Worm (Caenorhabditis elegans) whole organism, L1 larva: ENCODE results near the gene inx-2.

Experiments used
- C34B4.2 ChIP-seq: sonication (generic microtip); optimal IDR thresholded peaks from 2 replicates; lab custom pipeline; 2017; ENCODE audit warnings: mild to moderate bottlenecking, missing genetic modification characterization, missing compliant biosample characterization
- aha-1 ChIP-seq: fragments of 150-350 bp; optimal IDR thresholded peaks from 2 replicates; lab custom pipeline; 2014; ENCODE audit warnings: missing biosample characterization, missing genetic modification characterization
- aly-2 ChIP-seq: fragments of 150-350 bp; optimal IDR thresholded peaks from 2 replicates; lab custom pipeline; 2014; ENCODE audit warnings: missing biosample characterization, missing genetic modification characterization
- ceh-8 ChIP-seq: fragments of 200-800 bp; sonication (Bioruptor generic); optimal IDR thresholded peaks from 2 replicates; lab custom pipeline; 2018; ENCODE audit warnings: mild to moderate bottlenecking, missing genetic modification characterization, moderate library complexity, missing compliant biosample characterization
- ceh-82 ChIP-seq, 3 experiments: fragments of 150-350 bp in 1 of 3; sonication (generic microtip) in 2 of 3; optimal IDR thresholded peaks; 2 replicates each; lab custom pipeline; 2014 to 2017; ENCODE audit warnings: missing biosample characterization in 3 of 3, missing genetic modification characterization in 3 of 3
- dsc-1 ChIP-seq: sonication (generic microtip); optimal IDR thresholded peaks from 2 replicates; lab custom pipeline; 2016; ENCODE audit warnings: mild to moderate bottlenecking, missing genetic modification characterization, missing compliant biosample characterization
- efl-1 ChIP-seq, 4 experiments: fragments of 150-350 bp; optimal IDR thresholded peaks in 3 of 4; peaks in 1 of 4; 1 replicate in 1 of 4; 2 replicates in 3 of 4; lab custom pipeline; 2014; ENCODE audit warnings: missing biosample characterization in 2 of 4, missing genetic modification characterization in 2 of 4, missing genetic modification reagents in 2 of 4
- efl-3 ChIP-seq: fragments of 200-800 bp; sonication (Bioruptor generic); optimal IDR thresholded peaks from 2 replicates; lab custom pipeline; 2018; ENCODE audit warnings: mild to moderate bottlenecking, missing genetic modification characterization, missing compliant biosample characterization
- elt-2 ChIP-seq: sonication (generic microtip); optimal IDR thresholded peaks from 2 replicates; lab custom pipeline; 2016; ENCODE audit warnings: missing genetic modification characterization, mild to moderate bottlenecking, inconsistent platforms, missing compliant biosample characterization, missing genetic modification reagents
- elt-3 ChIP-seq, 6 experiments: fragments of 150-350 bp in 1 of 6; sonication (generic microtip); optimal IDR thresholded peaks; 2 replicates each; lab custom pipeline; 2017 to 2018; ENCODE audit warnings: missing biosample characterization in 6 of 6, missing genetic modification characterization in 6 of 6, inconsistent platforms in 1 of 6
- fos-1 ChIP-seq: fragments of 150-350 bp; optimal IDR thresholded peaks from 2 replicates; lab custom pipeline; 2014; ENCODE audit warnings: missing biosample characterization, missing genetic modification characterization
- hpl-2 ChIP-seq: fragments of 150-350 bp; optimal IDR thresholded peaks from 2 replicates; lab custom pipeline; 2014; ENCODE audit warnings: missing biosample characterization, missing genetic modification reagents, missing genetic modification characterization
- isw-1 ChIP-seq: fragments of 200-800 bp; sonication (Bioruptor generic); IDR thresholded peaks from 2 replicates; pipeline ENCODE4 v1.3.6; 2022; ENCODE audit warnings: missing genetic modification characterization, missing compliant biosample characterization
- jun-1 ChIP-seq: fragments of 150-350 bp; optimal IDR thresholded peaks from 2 replicates; lab custom pipeline; 2014; ENCODE audit warnings: missing biosample characterization, missing genetic modification reagents, missing genetic modification characterization
- lin-35 ChIP-seq, 2 experiments: fragments of 150-350 bp; optimal IDR thresholded peaks; 2 replicates each; lab custom pipeline; 2014; ENCODE audit warnings: missing biosample characterization in 2 of 2, missing genetic modification characterization in 2 of 2, missing genetic modification reagents in 2 of 2
- lin-39 ChIP-seq: fragments of 150-350 bp; optimal IDR thresholded peaks from 2 replicates; lab custom pipeline; 2014; ENCODE audit warnings: missing biosample characterization, missing genetic modification reagents, missing genetic modification characterization
- mdl-1 ChIP-seq, 2 experiments: fragments of 150-350 bp; optimal IDR thresholded peaks; 2 replicates each; lab custom pipeline; 2014 to 2017; ENCODE audit warnings: missing biosample characterization in 2 of 2, missing genetic modification characterization in 2 of 2, inconsistent platforms in 1 of 2
- mef-2 ChIP-seq: fragments of 150-350 bp; optimal IDR thresholded peaks from 2 replicates; lab custom pipeline; 2014; ENCODE audit warnings: missing biosample characterization, missing genetic modification characterization
- mep-1 ChIP-seq: fragments of 150-350 bp; optimal IDR thresholded peaks from 2 replicates; lab custom pipeline; 2014; ENCODE audit warnings: missing biosample characterization, missing genetic modification characterization
- nhr-11 ChIP-seq: fragments of 150-350 bp; optimal IDR thresholded peaks from 2 replicates; lab custom pipeline; 2014; ENCODE audit warnings: missing biosample characterization, missing genetic modification characterization
- nhr-12 ChIP-seq: sonication (generic microtip); optimal IDR thresholded peaks from 2 replicates; lab custom pipeline; 2017; ENCODE audit warnings: missing biosample characterization, missing genetic modification characterization
- nhr-19 ChIP-seq: fragments of 200-800 bp; sonication (Bioruptor generic); conservative IDR thresholded peaks from 2 replicates; pipeline ENCODE4 v1.3.6; 2022; ENCODE audit warnings: missing genetic modification characterization, missing compliant biosample characterization
- nhr-28 ChIP-seq: fragments of 150-350 bp; optimal IDR thresholded peaks from 2 replicates; lab custom pipeline; 2014; ENCODE audit warnings: missing biosample characterization, missing genetic modification characterization
- nhr-76 ChIP-seq: sonication (generic microtip); optimal IDR thresholded peaks from 2 replicates; lab custom pipeline; 2017; ENCODE audit warnings: missing biosample characterization, missing genetic modification characterization
- nhr-85 ChIP-seq: sonication (generic microtip); peaks from one replicate; lab custom pipeline; 2016; ENCODE audit warnings: missing genetic modification characterization, inconsistent platforms, missing compliant biosample characterization
- nhr-90 ChIP-seq: sonication (generic microtip); optimal IDR thresholded peaks from 2 replicates; lab custom pipeline; 2016; ENCODE audit warnings: mild to moderate bottlenecking, missing genetic modification characterization, missing compliant biosample characterization; ENCODE audit not compliant: poor library complexity
- pax-3 ChIP-seq: fragments of 200-800 bp; sonication (Bioruptor generic); optimal IDR thresholded peaks from 2 replicates; lab custom pipeline; 2018; ENCODE audit warnings: mild to moderate bottlenecking, missing genetic modification characterization, moderate library complexity, missing compliant biosample characterization
- skn-1 ChIP-seq: fragments of 150-350 bp; optimal IDR thresholded peaks from 2 replicates; lab custom pipeline; 2014; ENCODE audit warnings: missing biosample characterization, missing genetic modification characterization
- snpc-4 ChIP-seq: fragments of 150-350 bp; optimal IDR thresholded peaks from 2 replicates; lab custom pipeline; 2014; ENCODE audit warnings: missing biosample characterization, missing genetic modification characterization
- snu-23 ChIP-seq: sonication (generic microtip); optimal IDR thresholded peaks from 2 replicates; lab custom pipeline; 2016; ENCODE audit warnings: missing genetic modification characterization, missing compliant biosample characterization
- sox-4 ChIP-seq: sonication (generic microtip); optimal IDR thresholded peaks from 2 replicates; lab custom pipeline; 2016; ENCODE audit warnings: missing genetic modification characterization, missing compliant biosample characterization
- sup-37 ChIP-seq: fragments of 200-800 bp; sonication (Bioruptor generic); optimal IDR thresholded peaks from 2 replicates; lab custom pipeline; 2018; ENCODE audit warnings: mild to moderate bottlenecking, missing genetic modification characterization, missing compliant biosample characterization
- swsn-7 ChIP-seq: sonication (generic microtip); optimal IDR thresholded peaks from 2 replicates; lab custom pipeline; 2016; ENCODE audit warnings: missing genetic modification characterization, missing compliant biosample characterization
- tbx-2 ChIP-seq: sonication (generic microtip); optimal IDR thresholded peaks from 2 replicates; lab custom pipeline; 2016; ENCODE audit warnings: missing genetic modification characterization, missing compliant biosample characterization
- unc-62 ChIP-seq: fragments of 150-350 bp; optimal IDR thresholded peaks from 2 replicates; lab custom pipeline; 2014; ENCODE audit warnings: missing biosample characterization, missing genetic modification reagents, missing genetic modification characterization
- unc-86 ChIP-seq: sonication (generic microtip); optimal IDR thresholded peaks from 2 replicates; lab custom pipeline; 2016; ENCODE audit warnings: missing genetic modification characterization, missing compliant biosample characterization
- xbp-1 ChIP-seq: sonication (generic microtip); optimal IDR thresholded peaks from 2 replicates; lab custom pipeline; 2016; ENCODE audit warnings: missing genetic modification characterization, missing compliant biosample characterization
- zag-1 ChIP-seq: fragments of 150-350 bp; optimal IDR thresholded peaks from 2 replicates; lab custom pipeline; 2014; ENCODE audit warnings: missing biosample characterization, missing genetic modification characterization
- ztf-11 ChIP-seq, 2 experiments: sonication (generic microtip); optimal IDR thresholded peaks; 2 replicates each; lab custom pipeline; 2016 to 2017; ENCODE audit warnings: missing genetic modification characterization in 2 of 2, missing biosample characterization in 1 of 2, missing compliant biosample characterization in 1 of 2
- ztf-4 ChIP-seq: fragments of 150-350 bp; optimal IDR thresholded peaks from 2 replicates; lab custom pipeline; 2014; ENCODE audit warnings: missing biosample characterization, missing genetic modification characterization

Gene inx-2

ce11 chrX:11299642-11300307, 3.2 kb upstream of the inx-2 start, which contains the start of the genes snrp-40.1 and F08G12.3 (continued):
- peak; percentile 65 for TF ChIP-seq jun-1
- TF ChIP-seq C34B4.2: no peak
- TF ChIP-seq unc-86: peak; percentile 63
- peak; percentile 86 for TF ChIP-seq snu-23 (GFP tag; lab: Kevin White, UChicago)
- peak in 1 of 6 experiments; percentile 24 for TF ChIP-seq elt-3 (tag; optimal IDR thresholded peaks at IDR 0.05; lab: Kevin White, UChicago)
- TF ChIP-seq mdl-1 (tag; optimal IDR thresholded peaks at IDR 0.05; lab: Kevin White, UChicago): peak in 1 of 2 experiments; percentile 86
- TF ChIP-seq sox-4 (tag; lab: Kevin White, UChicago): peak; percentile 10
- peak; percentile 80 for TF ChIP-seq swsn-7
- TF ChIP-seq nhr-76 (tag; lab: Kevin White, UChicago): no peak
- TF ChIP-seq xbp-1 (tag; lab: Kevin White, UChicago): peak; percentile 73
- TF ChIP-seq fos-1: peak; percentile 48
- no peak for TF ChIP-seq nhr-11
- peak; percentile 29 for TF ChIP-seq pax-3 (tag; lab: Kevin White, UChicago)
- no peak for TF ChIP-seq efl-3
- TF ChIP-seq hpl-2 (GFP tag; lab: Kevin White, UChicago): no peak
- TF ChIP-seq tbx-2 (tag; lab: Kevin White, UChicago): peak; percentile 79
- TF ChIP-seq mep-1: peak; percentile 87
- TF ChIP-seq nhr-90 (tag; lab: Kevin White, UChicago): peak; percentile 6
- TF ChIP-seq sup-37 (GFP tag; lab: Kevin White, UChicago): no peak
- TF ChIP-seq nhr-85 (tag; lab: Kevin White, UChicago): peak; percentile 38
- TF ChIP-seq isw-1: peak; percentile 55
- TF ChIP-seq dsc-1 (tag; lab: Kevin White, UChicago): peak; percentile 70

- TF ChIP-seq ztf-4: no peak
- TF ChIP-seq snpc-4 (tag; lab: Kevin White, UChicago): no peak
- TF ChIP-seq nhr-85 (tag; lab: Kevin White, UChicago): no peak
- no peak for TF ChIP-seq ceh-82 (tag; optimal IDR thresholded peaks at IDR 0.05; lab: Kevin White, UChicago)
- TF ChIP-seq skn-1 (tag; lab: Kevin White, UChicago): no peak
- TF ChIP-seq nhr-28 (tag; lab: Kevin White, UChicago): no peak
- no peak for TF ChIP-seq fos-1
- TF ChIP-seq lin-35 (GFP tag; optimal IDR thresholded peaks at IDR 0.05; lab: Kevin White, UChicago): no peak
- TF ChIP-seq mdl-1 (tag; optimal IDR thresholded peaks at IDR 0.05; lab: Kevin White, UChicago): no peak
- no peak for TF ChIP-seq unc-86
- TF ChIP-seq efl-1 (optimal IDR thresholded peaks at IDR 0.05; lab: Kevin White, UChicago): no peak
- no peak for TF ChIP-seq efl-1 (GFP tag; optimal IDR thresholded peaks at IDR 0.05 in 1 of 2; lab: Kevin White, UChicago)
- TF ChIP-seq nhr-12 (tag; lab: Kevin White, UChicago): no peak
- no peak for TF ChIP-seq aly-2
- no peak for TF ChIP-seq aha-1 (tag; lab: Kevin White, UChicago)
- no peak for TF ChIP-seq mef-2 (tag; lab: Kevin White, UChicago)
- TF ChIP-seq zag-1 (tag; lab: Kevin White, UChicago): no peak
- TF ChIP-seq tbx-2 (tag; lab: Kevin White, UChicago): no peak
- no peak for TF ChIP-seq ceh-8 (GFP tag; lab: Kevin White, UChicago)
- TF ChIP-seq, all 84 proteins: peak for 0
Measured at ce11 chrX:11290528-11290927, 6.0 kb downstream of the inx-2 start.

ce11 chrX:11289925-11290324, 6.6 kb downstream of the inx-2 start:
- TF ChIP-seq unc-62 (GFP tag; lab: Kevin White, UChicago): no peak
- no peak for TF ChIP-seq mep-1
- no peak for TF ChIP-seq lin-39
- no peak for TF ChIP-seq ztf-11 (tag; optimal IDR thresholded peaks at IDR 0.05; lab: Kevin White, UChicago)
- TF ChIP-seq elt-2 (tag; lab: Kevin White, UChicago): peak; percentile 53
- no peak for TF ChIP-seq nhr-19 (GFP tag; lab: Robert Waterston, UW)
